Worm (Caenorhabditis elegans) whole organism, young adult: ENCODE data around the gene F13B6.2.

Experiments
- B0019.2 ChIP-seq: fragments of 200-800 bp; sonication (Bioruptor generic); conservative IDR thresholded peaks from 2 replicates; pipeline ENCODE4 v1.3.6; 2022; ENCODE audit warnings: missing genetic modification reagents, missing genetic modification characterization, missing compliant biosample characterization
- B0035.1 ChIP-seq: sonication (generic microtip); optimal IDR thresholded peaks from 2 replicates; lab custom pipeline; 2016; ENCODE audit warnings: missing genetic modification characterization, mild to moderate bottlenecking, missing compliant biosample characterization, missing genotype, missing genetic modification reagents
- D2030.7 ChIP-seq: fragments of 200-800 bp; sonication (Bioruptor generic); IDR thresholded peaks from 2 replicates; pipeline ENCODE4 v1.3.6; 2022; ENCODE audit warnings: missing genetic modification reagents, missing genetic modification characterization, missing compliant biosample characterization
- F33H1.4 ChIP-seq: fragments of 200-800 bp; sonication (Bioruptor generic); IDR thresholded peaks from 2 replicates; pipeline ENCODE4 v1.3.6; 2022; ENCODE audit warnings: missing genetic modification reagents, missing genetic modification characterization, missing compliant biosample characterization
- F39B2.1 ChIP-seq: fragments of 200-800 bp; sonication (Bioruptor generic); IDR thresholded peaks from 2 replicates; pipeline ENCODE4 v1.3.6; 2022; ENCODE audit warnings: missing genetic modification reagents, missing genetic modification characterization, missing compliant biosample characterization
- F49E8.2 ChIP-seq: sonication (generic microtip); optimal IDR thresholded peaks from 3 replicates; lab custom pipeline; 2017; ENCODE audit warnings: missing genetic modification characterization, mild to moderate bottlenecking, missing compliant biosample characterization, antibody characterized with exemption, moderate library complexity; ENCODE audit not compliant: insufficient read depth
- F52B5.7 ChIP-seq: sonication (generic microtip); optimal IDR thresholded peaks from 2 replicates; lab custom pipeline; 2016; ENCODE audit warnings: mild to moderate bottlenecking, missing genetic modification characterization, missing compliant biosample characterization
- F57C9.4 ChIP-seq: sonication (generic microtip); optimal IDR thresholded peaks from 2 replicates; lab custom pipeline; 2017; ENCODE audit warnings: mild to moderate bottlenecking, missing genetic modification characterization, missing compliant biosample characterization
- T26A5.8 ChIP-seq: sonication (generic microtip); optimal IDR thresholded peaks from 2 replicates; lab custom pipeline; 2016; ENCODE audit warnings: missing genetic modification characterization, missing compliant biosample characterization
- Y95B8A.8 ChIP-seq: fragments of 200-800 bp; sonication (Bioruptor generic); IDR thresholded peaks from 2 replicates; pipeline ENCODE4 v1.3.6; 2022; ENCODE audit warnings: missing genetic modification reagents, missing genetic modification characterization, missing compliant biosample characterization
- ZK185.1 ChIP-seq: sonication (generic microtip); optimal IDR thresholded peaks from 2 replicates; lab custom pipeline; 2016; ENCODE audit warnings: mild to moderate bottlenecking, missing genetic modification characterization, missing compliant biosample characterization; ENCODE audit not compliant: poor library complexity, severe bottlenecking
- akir-1 ChIP-seq: fragments of 200-800 bp; sonication (Bioruptor generic); optimal IDR thresholded peaks from 2 replicates; lab custom pipeline; 2018; ENCODE audit warnings: mild to moderate bottlenecking, missing genetic modification characterization, moderate library complexity, missing compliant biosample characterization
- atf-7 ChIP-seq: sonication (generic microtip); optimal IDR thresholded peaks from 2 replicates; lab custom pipeline; 2017; ENCODE audit warnings: mild to moderate bottlenecking, missing genetic modification characterization, missing compliant biosample characterization
- athp-1 ChIP-seq: sonication (generic microtip); optimal IDR thresholded peaks from 2 replicates; lab custom pipeline; 2017; ENCODE audit warnings: mild to moderate bottlenecking, missing genetic modification characterization, missing compliant biosample characterization
- bed-1 ChIP-seq: fragments of 200-800 bp; sonication (Bioruptor generic); IDR thresholded peaks from 2 replicates; pipeline ENCODE4 v1.3.6; 2022; ENCODE audit warnings: missing genetic modification reagents, missing genetic modification characterization, missing compliant biosample characterization
- bed-2 ChIP-seq: fragments of 200-800 bp; sonication (Bioruptor generic); IDR thresholded peaks from 2 replicates; pipeline ENCODE4 v1.3.6; 2022; ENCODE audit warnings: missing genetic modification reagents, missing genetic modification characterization, missing compliant biosample characterization
- cebp-2 ChIP-seq: fragments of 200-800 bp; sonication (Bioruptor generic); IDR thresholded peaks from 2 replicates; pipeline ENCODE4 v1.3.6; 2022; ENCODE audit warnings: missing genetic modification characterization, missing compliant biosample characterization
- ceh-58 ChIP-seq: fragments of 200-800 bp; sonication (Bioruptor generic); IDR thresholded peaks from 2 replicates; pipeline ENCODE4 v1.3.6; 2022; ENCODE audit warnings: missing genetic modification characterization, missing compliant biosample characterization
- ceh-79 ChIP-seq: sonication (generic microtip); optimal IDR thresholded peaks from 2 replicates; lab custom pipeline; 2017; ENCODE audit warnings: mild to moderate bottlenecking, missing genetic modification characterization, missing compliant biosample characterization
- dpl-1 ChIP-seq: fragments of 150-350 bp; optimal IDR thresholded peaks from 2 replicates; lab custom pipeline; 2014; ENCODE audit warnings: missing biosample characterization, missing genetic modification reagents, missing genetic modification characterization
- efl-1 ChIP-seq: fragments of 150-350 bp; optimal IDR thresholded peaks from 2 replicates; lab custom pipeline; 2014; ENCODE audit warnings: missing biosample characterization, missing genetic modification reagents, missing genetic modification characterization
- egl-44 ChIP-seq: fragments of 200-800 bp; sonication (Bioruptor generic); IDR thresholded peaks from 2 replicates; pipeline ENCODE4 v1.3.6; 2022; ENCODE audit warnings: missing genetic modification reagents, missing genetic modification characterization, missing compliant biosample characterization
- ets-4 ChIP-seq: fragments of 200-800 bp; sonication (Bioruptor generic); optimal IDR thresholded peaks from 2 replicates; lab custom pipeline; 2018; ENCODE audit warnings: mild to moderate bottlenecking, missing genetic modification characterization, missing compliant biosample characterization
- him-1 ChIP-seq: sonication (generic microtip); optimal IDR thresholded peaks from 2 replicates; lab custom pipeline; 2016; ENCODE audit warnings: missing genotype, missing genetic modification reagents, missing genetic modification characterization, missing compliant biosample characterization
- hlh-26 ChIP-seq: fragments of 200-800 bp; sonication (Bioruptor generic); conservative IDR thresholded peaks from 2 replicates; pipeline ENCODE4 v1.3.6; 2022; ENCODE audit warnings: missing genetic modification reagents, missing genetic modification characterization, missing compliant biosample characterization
- hmg-1.2 ChIP-seq: fragments of 200-800 bp; sonication (Bioruptor generic); IDR thresholded peaks from 2 replicates; pipeline ENCODE4 v1.3.6; 2022; ENCODE audit warnings: missing genetic modification reagents, missing genetic modification characterization, missing compliant biosample characterization
- hmg-20 ChIP-seq: fragments of 200-800 bp; sonication (Bioruptor generic); IDR thresholded peaks from 2 replicates; pipeline ENCODE4 v1.3.6; 2022; ENCODE audit warnings: missing genetic modification reagents, missing genetic modification characterization, missing compliant biosample characterization
- hsf-1 ChIP-seq: fragments of 200-800 bp; sonication (Bioruptor generic); IDR thresholded peaks from 2 replicates; pipeline ENCODE4 v1.3.6; 2022; ENCODE audit warnings: missing genetic modification reagents, missing genetic modification characterization, missing compliant biosample characterization
- lir-1 ChIP-seq: fragments of 200-800 bp; sonication (Bioruptor generic); conservative IDR thresholded peaks from 2 replicates; pipeline ENCODE4 v1.3.6; 2022; ENCODE audit warnings: missing genetic modification reagents, missing genetic modification characterization, missing compliant biosample characterization
- lsl-1 ChIP-seq: fragments of 200-800 bp; sonication (Bioruptor generic); optimal IDR thresholded peaks from 2 replicates; lab custom pipeline; 2018; ENCODE audit warnings: mild to moderate bottlenecking, missing genetic modification characterization, moderate library complexity, missing compliant biosample characterization
- madf-10 ChIP-seq: sonication (generic microtip); optimal IDR thresholded peaks from 2 replicates; lab custom pipeline; 2016; ENCODE audit warnings: mild to moderate bottlenecking, missing genetic modification characterization, missing compliant biosample characterization
- madf-3 ChIP-seq: fragments of 200-800 bp; sonication (Bioruptor generic); IDR thresholded peaks from 2 replicates; pipeline ENCODE4 v1.3.6; 2022; ENCODE audit warnings: missing genetic modification reagents, missing genetic modification characterization, missing compliant biosample characterization
- madf-6 ChIP-seq: fragments of 200-800 bp; sonication (Bioruptor generic); IDR thresholded peaks from 2 replicates; pipeline ENCODE4 v1.3.6; 2022; ENCODE audit warnings: missing genetic modification reagents, missing genetic modification characterization, missing compliant biosample characterization
- madf-8 ChIP-seq: fragments of 200-800 bp; sonication (Bioruptor generic); conservative IDR thresholded peaks from 2 replicates; pipeline ENCODE4 v1.3.6; 2022; ENCODE audit warnings: missing genetic modification reagents, missing genetic modification characterization, missing compliant biosample characterization
- mel-28 ChIP-seq: sonication (generic microtip); optimal IDR thresholded peaks from 2 replicates; lab custom pipeline; 2016; ENCODE audit warnings: borderline replicate concordance, mild to moderate bottlenecking, missing genetic modification characterization, missing compliant biosample characterization
- nfya-2 ChIP-seq: fragments of 200-800 bp; sonication (Bioruptor generic); IDR thresholded peaks from 2 replicates; pipeline ENCODE4 v1.3.6; 2022; ENCODE audit warnings: missing genetic modification reagents, missing genetic modification characterization, missing compliant biosample characterization
- nfyb-1 ChIP-seq: fragments of 200-800 bp; sonication (Bioruptor generic); IDR thresholded peaks from 2 replicates; pipeline ENCODE4 v1.3.6; 2022; ENCODE audit warnings: missing genetic modification reagents, missing genetic modification characterization, missing compliant biosample characterization
- nhr-179 ChIP-seq: sonication (generic microtip); optimal IDR thresholded peaks from 2 replicates; lab custom pipeline; 2016; ENCODE audit warnings: mild to moderate bottlenecking, missing genetic modification characterization, missing compliant biosample characterization
- nhr-27 ChIP-seq: fragments of 200-800 bp; sonication (Bioruptor generic); optimal IDR thresholded peaks from 2 replicates; lab custom pipeline; 2018; ENCODE audit warnings: mild to moderate bottlenecking, missing genetic modification characterization, moderate library complexity, missing compliant biosample characterization
- pbrm-1 ChIP-seq: fragments of 200-800 bp; sonication (Bioruptor generic); IDR thresholded peaks from 2 replicates; pipeline ENCODE4 v1.3.6; 2022; ENCODE audit warnings: missing genetic modification reagents, missing genetic modification characterization, missing compliant biosample characterization
- repo-1 ChIP-seq: sonication (generic microtip); optimal IDR thresholded peaks from 2 replicates; lab custom pipeline; 2017; ENCODE audit warnings: mild to moderate bottlenecking, missing genetic modification characterization, missing compliant biosample characterization
- snpc-3.4 ChIP-seq: sonication (generic microtip); optimal IDR thresholded peaks from 2 replicates; lab custom pipeline; 2017; ENCODE audit warnings: missing genetic modification characterization, mild to moderate bottlenecking, missing compliant biosample characterization, antibody characterized with exemption, moderate library complexity, missing genotype, missing genetic modification reagents
- somi-1 ChIP-seq: fragments of 200-800 bp; sonication (Bioruptor generic); optimal IDR thresholded peaks from 2 replicates; lab custom pipeline; 2018; ENCODE audit warnings: mild to moderate bottlenecking, missing genetic modification characterization, missing compliant biosample characterization
- tbp1 ChIP-seq: fragments of 200-800 bp; sonication (Bioruptor generic); optimal IDR thresholded peaks from 2 replicates; lab custom pipeline; 2018; ENCODE audit warnings: mild to moderate bottlenecking, missing genetic modification characterization, missing compliant biosample characterization
- tbx-9 ChIP-seq: sonication (generic microtip); optimal IDR thresholded peaks from 2 replicates; lab custom pipeline; 2016; ENCODE audit warnings: borderline replicate concordance, missing genetic modification characterization, inconsistent platforms, missing compliant biosample characterization
- xnd-1 ChIP-seq: sonication (generic microtip); optimal IDR thresholded peaks from 2 replicates; lab custom pipeline; 2016; ENCODE audit warnings: missing genotype, missing genetic modification reagents, missing genetic modification characterization, missing compliant biosample characterization
- zim-3 ChIP-seq: sonication (generic microtip); optimal IDR thresholded peaks from 2 replicates; lab custom pipeline; 2017; ENCODE audit warnings: mild to moderate bottlenecking, missing genetic modification characterization, moderate library complexity, missing compliant biosample characterization
- ztf-22 ChIP-seq: fragments of 200-800 bp; sonication (Bioruptor generic); optimal IDR thresholded peaks from 2 replicates; lab custom pipeline; 2018; ENCODE audit warnings: mild to moderate bottlenecking, missing genetic modification characterization, moderate library complexity, missing compliant biosample characterization
- ztf-3 ChIP-seq: fragments of 200-800 bp; sonication (Bioruptor generic); optimal IDR thresholded peaks from 2 replicates; lab custom pipeline; 2018; ENCODE audit warnings: mild to moderate bottlenecking, missing genetic modification characterization, missing compliant biosample characterization

Gene F13B6.2

DNA sequence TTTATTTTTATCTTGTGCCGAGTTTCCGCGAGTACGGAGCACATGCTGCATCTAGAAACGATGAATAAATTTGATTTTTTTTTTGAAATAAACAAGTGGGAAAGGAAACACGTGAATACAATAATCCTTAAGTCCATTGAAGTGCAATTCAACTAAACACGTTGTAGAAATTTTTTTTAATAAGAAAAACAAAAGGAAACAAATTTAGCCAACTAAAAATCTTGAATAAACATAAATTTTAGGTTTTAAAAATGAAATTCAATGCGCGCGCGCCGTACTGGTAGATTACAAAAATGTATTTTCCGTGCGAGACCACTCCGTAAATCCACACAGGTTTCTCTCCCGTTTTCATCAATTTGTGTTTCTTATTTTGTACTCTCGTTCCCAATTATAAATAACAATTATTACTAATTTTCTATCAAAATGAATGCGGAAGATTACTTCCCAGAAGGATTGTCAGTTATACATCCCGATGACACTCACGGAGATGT is 13.1 kb upstream of the F13B6.2 start, which contains the start of the genes plk-3 and F55G1.6:
Gene plk-3, minus strand, starts transcription at position 51 of the 491 bp plus-strand sequence.
Gene F55G1.6, plus strand, starts transcription at position 359 of the 491 bp plus-strand sequence.
- TF ChIP-seq dpl-1 (GFP tag; lab: Kevin White, UChicago) (peak; percentile 35), F52B5.7 (tag; lab: Kevin White, UChicago) (no peak), ets-4 (GFP tag; lab: Kevin White, UChicago) (no peak), hmg-1.2 (peak; percentile 12; the same call in 1 of the 2 replicates), akir-1 (GFP tag; lab: Kevin White, UChicago) (no peak), efl-1 (peak; percentile 94), madf-10 (no peak), F49E8.2 (tag; lab: Kevin White, UChicago) (peak; percentile 44), somi-1 (GFP tag; lab: Kevin White, UChicago) (no peak), madf-3 (GFP tag; lab: Robert Waterston, UW) (0 out of 2 replicates have a peak, but pooled peaks have one; percentile 53), B0019.2 (GFP tag; lab: Robert Waterston, UW) (peak; percentile 52; the same call in 1 of the 2 replicates), ztf-3 (GFP tag; lab: Kevin White, UChicago) (no peak), Y95B8A.8 (GFP tag; lab: Robert Waterston, UW) (no peak), bed-1 (no peak), repo-1 (tag; lab: Kevin White, UChicago) (no peak), nhr-179 (no peak), lsl-1 (GFP tag; lab: Kevin White, UChicago) (peak; percentile 80), pbrm-1 (GFP tag; lab: Robert Waterston, UW) (no peak), nfya-2 (no peak), tbp1 (GFP tag; lab: Kevin White, UChicago) (peak; percentile 10), hmg-20 (GFP tag; lab: Robert Waterston, UW) (no peak), D2030.7 (peak; percentile 57), ceh-58 (GFP tag; lab: Robert Waterston, UW) (no peak), F57C9.4 (tag; lab: Kevin White, UChicago) (no peak), him-1 (peak; percentile 11), xnd-1 (tag; lab: Kevin White, UChicago) (peak; percentile 63), T26A5.8 (tag; lab: Kevin White, UChicago) (no peak), nfyb-1 (GFP tag; lab: Robert Waterston, UW) (no peak), B0035.1 (no peak), athp-1 (tag; lab: Kevin White, UChicago) (no peak), hlh-26 (no peak), ztf-22 (GFP tag; lab: Kevin White, UChicago) (no peak), tbx-9 (tag; lab: Kevin White, UChicago) (no peak), egl-44 (no peak), nhr-27 (no peak), F39B2.1 (GFP tag; lab: Robert Waterston, UW) (no peak), cebp-2 (no peak), ceh-79 (tag; lab: Kevin White, UChicago) (no peak), atf-7 (no peak), ZK185.1 (tag; lab: Kevin White, UChicago) (no peak), bed-2 (GFP tag; lab: Robert Waterston, UW) (no peak), lir-1 (no peak), snpc-3.4 (tag; lab: Kevin White, UChicago) (peak; percentile 53), zim-3 (tag; lab: Kevin White, UChicago) (no peak), mel-28 (tag; lab: Kevin White, UChicago) (no peak), madf-8 (GFP tag; lab: Robert Waterston, UW) (peak; percentile 73), madf-6 (GFP tag; lab: Robert Waterston, UW) (peak; percentile 91), hsf-1 (no peak), F33H1.4 (GFP tag; lab: Robert Waterston, UW) (peak; percentile 89)
